Worm (Caenorhabditis elegans) whole organism, L4 larva: ENCODE results near the gene evl-18.

Experiments
- F10B5.3 ChIP-seq: sonication (generic microtip); optimal IDR thresholded peaks from 2 replicates; lab custom pipeline; 2016; ENCODE audit warnings: mild to moderate bottlenecking, missing genetic modification characterization, missing compliant biosample characterization
- R02D3.7 ChIP-seq: fragments of 150-350 bp; sonication (generic microtip); optimal IDR thresholded peaks from 3 replicates; lab custom pipeline; 2014; ENCODE audit warnings: missing biosample characterization, missing genetic modification characterization
- ces-1 ChIP-seq: fragments of 150-350 bp; sonication (generic microtip); optimal IDR thresholded peaks from 4 replicates; lab custom pipeline; 2014; ENCODE audit warnings: missing biosample characterization, missing genetic modification reagents, missing genetic modification characterization
- dmd-8 ChIP-seq: fragments of 200-800 bp; sonication (Bioruptor generic); IDR thresholded peaks from 2 replicates; pipeline ENCODE4 v1.3.6; 2022; ENCODE audit warnings: missing genetic modification characterization, missing compliant biosample characterization
- egl-27 ChIP-seq: sonication (generic microtip); optimal IDR thresholded peaks from 3 replicates; lab custom pipeline; 2017; ENCODE audit warnings: missing biosample characterization, missing genetic modification reagents, missing genetic modification characterization
- gei-8 ChIP-seq: fragments of 200-800 bp; sonication (Bioruptor generic); optimal IDR thresholded peaks from 2 replicates; lab custom pipeline; 2018; ENCODE audit warnings: mild to moderate bottlenecking, missing genetic modification characterization, missing compliant biosample characterization
- lin-29 ChIP-seq: fragments of 200-800 bp; sonication (Bioruptor generic); IDR thresholded peaks from 2 replicates; pipeline ENCODE4 v1.3.6; 2022; ENCODE audit warnings: missing genetic modification reagents, missing genetic modification characterization, missing compliant biosample characterization
- nhr-28 ChIP-seq: fragments of 150-350 bp; optimal IDR thresholded peaks from 2 replicates; lab custom pipeline; 2014; ENCODE audit warnings: missing biosample characterization, missing genetic modification characterization
- nhr-77 ChIP-seq: fragments of 150-350 bp; optimal IDR thresholded peaks from 2 replicates; lab custom pipeline; 2014; ENCODE audit warnings: missing biosample characterization, missing genetic modification characterization
- php-3 ChIP-seq: fragments of 200-800 bp; sonication (Bioruptor generic); IDR thresholded peaks from 2 replicates; pipeline ENCODE4 v1.3.6; 2022; ENCODE audit warnings: missing genetic modification reagents, missing genetic modification characterization, missing compliant biosample characterization
- skn-1 ChIP-seq: fragments of 150-350 bp; optimal IDR thresholded peaks from 2 replicates; lab custom pipeline; 2014; ENCODE audit warnings: missing biosample characterization, missing genetic modification characterization
- unc-130 ChIP-seq: sonication (generic microtip); optimal IDR thresholded peaks from 2 replicates; lab custom pipeline; 2016; ENCODE audit warnings: missing genetic modification reagents, missing genetic modification characterization, missing compliant biosample characterization
- unc-62 ChIP-seq, 3 experiments: fragments of 150-350 bp in 1 of 3; sonication (generic microtip); optimal IDR thresholded peaks in 2 of 3; peaks in 1 of 3; 1 replicate in 1 of 3; 2 replicates in 2 of 3; lab custom pipeline; 2014 to 2017; ENCODE audit warnings: missing biosample characterization in 3 of 3, missing genetic modification characterization in 3 of 3, missing genetic modification reagents in 3 of 3, missing genotype in 1 of 3
- ztf-11 ChIP-seq: fragments of 150-350 bp; optimal IDR thresholded peaks from 2 replicates; lab custom pipeline; 2014; ENCODE audit warnings: missing biosample characterization, missing genetic modification characterization

- TF ChIP-seq nhr-77 (tag; lab: Kevin White, UChicago) (no peak), nhr-28 (tag; lab: Kevin White, UChicago) (no peak), dmd-8 (GFP tag; lab: Robert Waterston, UW) (no peak), R02D3.7 (tag; lab: Kevin White, UChicago) (no peak), F10B5.3 (tag; lab: Kevin White, UChicago) (no peak), ztf-11 (tag; lab: Kevin White, UChicago) (no peak), gei-8 (GFP tag; lab: Kevin White, UChicago) (no peak), unc-130 (no peak), egl-27 (tag; lab: Kevin White, UChicago) (no peak), php-3 (no peak), ces-1 (GFP tag; lab: Kevin White, UChicago) (no peak), unc-62 (GFP tag; optimal IDR thresholded peaks at IDR 0.05 in 1 of 2; lab: Kevin White, UChicago) (no peak), unc-62 (tag; optimal IDR thresholded peaks at IDR 0.05; lab: Kevin White, UChicago) (no peak), lin-29 (GFP tag; lab: Robert Waterston, UW) (no peak), skn-1 (tag; lab: Kevin White, UChicago) (no peak)
Observed at ce11 chrIII:3743367-3743766, 8.5 kb upstream of the evl-18 start.
